Fruit fly (Drosophila melanogaster) S2 (cell line): ENCODE data around the gene dsd.

Experiments
- CG8478 ChIP-seq: fragments of >200 bp; optimal IDR thresholded peaks from 2 replicates; lab custom pipeline; 2018
- CTCF ChIP-seq, 2 experiments: fragments of >200 bp; optimal IDR thresholded peaks; 2 replicates each; lab custom pipeline; 2018

DNA sequence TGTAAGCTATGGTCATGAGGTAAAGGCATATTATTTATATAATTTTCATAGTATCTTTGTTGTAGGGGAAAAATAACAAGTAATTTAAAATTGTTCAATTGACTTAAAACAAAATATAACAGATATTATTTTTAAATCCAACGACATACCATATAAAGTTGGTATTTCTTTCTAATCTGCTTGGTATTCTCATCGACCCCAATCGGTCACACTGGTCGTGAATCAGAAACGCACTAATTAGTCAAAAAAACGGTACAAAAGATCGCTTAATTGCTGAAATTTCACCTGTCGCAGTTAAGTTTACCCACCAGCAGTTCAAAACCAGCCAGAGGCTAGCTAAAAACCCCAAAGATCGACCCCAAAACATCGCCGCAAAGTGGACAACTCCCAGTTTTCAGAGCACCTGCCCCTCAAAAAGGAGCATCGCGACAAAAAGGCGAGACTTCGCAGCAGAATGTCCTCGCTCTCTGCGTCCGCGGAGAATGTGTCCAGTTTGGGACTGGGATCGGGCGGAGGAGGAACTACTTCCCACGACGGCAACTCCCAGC is 24.5 kb downstream of the dsd start, which contains the start of gene pins:
- TF ChIP-seq CTCF (optimal IDR thresholded peaks at IDR 0.05; lab: Kevin White, UChicago): no peak
- TF ChIP-seq CG8478 (lab: Kevin White, UChicago): no peak
